Fruit fly (Drosophila melanogaster): ENCODE measurements around the gene jp.
A peak's percentile ranks its signal among the peaks of the same experiment; 100 is the strongest.

Gene jp

DNA sequence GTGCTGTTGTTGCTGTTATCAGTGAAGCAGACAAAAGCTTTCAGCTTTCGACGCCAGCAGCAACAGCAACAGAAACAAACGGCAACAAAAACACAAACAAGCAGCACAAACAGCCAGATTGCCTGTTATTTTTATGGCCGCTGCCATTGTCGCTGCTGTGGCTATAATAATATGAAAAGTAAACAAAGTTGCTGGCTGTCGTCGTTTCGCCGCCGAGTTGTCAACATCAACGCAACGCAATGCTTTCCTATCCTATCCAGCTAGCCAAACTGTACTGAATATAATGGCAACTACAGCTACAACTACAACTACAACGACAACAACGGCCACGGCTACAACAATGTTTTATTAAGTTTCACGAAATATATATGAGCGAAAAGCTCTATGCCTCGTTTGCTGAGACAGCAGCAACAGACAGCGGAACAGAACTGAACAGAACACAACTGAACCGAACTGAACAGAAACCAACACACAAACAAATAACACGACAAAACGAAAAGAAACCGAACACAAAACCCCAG, 4.2 kb upstream of the jp start (continued):
- TF ChIP-seq CG7963 (GFP tag; IDR thresholded peaks at IDR 0.05; ENCODE audit: partially characterized antibody), result no peak
- TF ChIP-seq Oaz (GFP tag; IDR thresholded peaks at IDR 0.05), result no peak
- TF ChIP-seq Side (GFP tag; optimal IDR thresholded peaks at IDR 0.05), result no peak
- no peak for TF ChIP-seq Hr3 (GFP tag; optimal IDR thresholded peaks at IDR 0.05)
- TF ChIP-seq CG8089 (GFP tag; optimal IDR thresholded peaks at IDR 0.05), result no peak
- TF ChIP-seq MTF-1 (GFP tag; optimal IDR thresholded peaks at IDR 0.05; ENCODE audit: borderline replicate concordance), result peak; percentile 22
- no peak for TF ChIP-seq chn (GFP tag; optimal IDR thresholded peaks at IDR 0.05)
- no peak for TF ChIP-seq CG16779 (GFP tag; IDR thresholded peaks at IDR 0.05)
- peak; percentile 27 for TF ChIP-seq CG31365 (tag; optimal IDR thresholded peaks at IDR 0.05)
- no peak for TF ChIP-seq CG9215 (GFP tag; IDR thresholded peaks at IDR 0.05)
- no peak for TF ChIP-seq CG10366 (GFP tag; IDR thresholded peaks at IDR 0.05)
- no peak for TF ChIP-seq crp (GFP tag; optimal IDR thresholded peaks at IDR 0.05)
- TF ChIP-seq pum (GFP tag; optimal IDR thresholded peaks at IDR 0.05), result no peak
- TF ChIP-seq grau (tag; optimal IDR thresholded peaks at IDR 0.05), result no peak
- TF ChIP-seq CG14710 (tag; optimal IDR thresholded peaks at IDR 0.05), result no peak
- peak; percentile 20 for TF ChIP-seq CG1647 (GFP tag; optimal IDR thresholded peaks at IDR 0.05)
- 0 out of 2 replicates have a peak, but pooled peaks have one; percentile 18 for TF ChIP-seq bowl (GFP tag; IDR thresholded peaks at IDR 0.05)
- no peak for TF ChIP-seq pfk (GFP tag; optimal IDR thresholded peaks at IDR 0.05)
- TF ChIP-seq CG9437 (GFP tag; optimal IDR thresholded peaks at IDR 0.05), result no peak
- no peak for TF ChIP-seq CG9876 (GFP tag; optimal IDR thresholded peaks at IDR 0.05)
- peak; percentile 17; the same call in 1 of the 2 replicates for TF ChIP-seq HLH3B (GFP tag; IDR thresholded peaks at IDR 0.05)
- no peak for TF ChIP-seq Atf6 (GFP tag; IDR thresholded peaks at IDR 0.05)
- no peak for TF ChIP-seq br (optimal IDR thresholded peaks at IDR 0.05)
- no peak for TF ChIP-seq CG11695 (GFP tag; IDR thresholded peaks at IDR 0.05)
- no peak for TF ChIP-seq sna (GFP tag; IDR thresholded peaks at IDR 0.05; ENCODE audit: partially characterized antibody)
- 0 out of 2 replicates have a peak, but pooled peaks have one; percentile 10 for TF ChIP-seq gsb (GFP tag; IDR thresholded peaks at IDR 0.05)
- no peak for TF ChIP-seq trem (tag; optimal IDR thresholded peaks at IDR 0.05)
- peak; percentile 45; the same call in 1 of the 2 replicates for TF ChIP-seq chm (GFP tag; IDR thresholded peaks at IDR 0.05)
- no peak for TF ChIP-seq btn (GFP tag; optimal IDR thresholded peaks at IDR 0.05)
- peak; percentile 67 for TF ChIP-seq fd64A (GFP tag; optimal IDR thresholded peaks at IDR 0.05)
- no peak for TF ChIP-seq CG4820 (GFP tag; optimal IDR thresholded peaks at IDR 0.05)
- peak; percentile 28 for TF ChIP-seq CG12219 (GFP tag; optimal IDR thresholded peaks at IDR 0.05)
- TF ChIP-seq Fer3 (tag; optimal IDR thresholded peaks at IDR 0.05), result no peak
- peak; percentile 98 for TF ChIP-seq CG3838 (GFP tag; optimal IDR thresholded peaks at IDR 0.05)
- TF ChIP-seq YL-1 (GFP tag; optimal IDR thresholded peaks at IDR 0.05), result peak; percentile 8
- no peak for TF ChIP-seq NK7.1 (GFP tag; optimal IDR thresholded peaks at IDR 0.05)
- TF ChIP-seq CG16815 (GFP tag; optimal IDR thresholded peaks at IDR 0.05), result no peak
- no peak for TF ChIP-seq wor (GFP tag; IDR thresholded peaks at IDR 0.05)
- TF ChIP-seq CG17829 (tag; optimal IDR thresholded peaks at IDR 0.05), result no peak
- no peak for TF ChIP-seq eve (GFP tag; optimal IDR thresholded peaks at IDR 0.05)
- no peak for TF ChIP-seq Kr (GFP tag; optimal IDR thresholded peaks at IDR 0.05)
- TF ChIP-seq CG10274 (GFP tag; optimal IDR thresholded peaks at IDR 0.05), result no peak
- TF ChIP-seq CG31224 (GFP tag; IDR thresholded peaks at IDR 0.05), result no peak
- peak in 1 of 2 experiments; percentile 30 for TF ChIP-seq Hr51 (GFP tag; optimal IDR thresholded peaks at IDR 0.05)
- TF ChIP-seq NfI (GFP tag; optimal IDR thresholded peaks at IDR 0.05), result no peak
- no peak; the same call in 2 of the 3 replicates for TF ChIP-seq gce (GFP tag; IDR thresholded peaks at IDR 0.05)
- no peak for TF ChIP-seq Atf-2 (GFP tag; optimal IDR thresholded peaks at IDR 0.05)
- TF ChIP-seq Rx (GFP tag; IDR thresholded peaks at IDR 0.05), result no peak
- TF ChIP-seq D19B (GFP tag; optimal IDR thresholded peaks at IDR 0.05), result no peak
- TF ChIP-seq dimm (GFP tag; IDR thresholded peaks at IDR 0.05), result no peak
- TF ChIP-seq fu2 (GFP tag; optimal IDR thresholded peaks at IDR 0.05), result no peak
- no peak for TF ChIP-seq CG2202 (tag; optimal IDR thresholded peaks at IDR 0.05)

Data from whole organism, embryonic.